Fruit fly (Drosophila melanogaster) whole organism, pupa: ENCODE data around the gene Irbp.

Source experiments
- CG12605 ChIP-seq: fragments of 200-800 bp; sonication (Bioruptor generic); IDR thresholded peaks from 2 replicates; pipeline ENCODE4 v1.3.6; 2022; ENCODE audit warnings: missing biosample characterization, missing genetic modification characterization
- CG13204 ChIP-seq: fragments of 200-800 bp; sonication (Bioruptor generic); optimal IDR thresholded peaks from 2 replicates; lab custom pipeline; 2018; ENCODE audit warnings: missing biosample characterization, mild to moderate bottlenecking, missing genetic modification characterization, moderate library complexity
- CG15710 ChIP-seq: fragments of 200-800 bp; sonication (Bioruptor generic); optimal IDR thresholded peaks from 2 replicates; lab custom pipeline; 2018; ENCODE audit warnings: missing biosample characterization, mild to moderate bottlenecking, missing genetic modification characterization, moderate library complexity
- CG9948 ChIP-seq: fragments of 200-800 bp; sonication (Bioruptor generic); optimal IDR thresholded peaks from 2 replicates; lab custom pipeline; 2018; ENCODE audit warnings: missing biosample characterization, mild to moderate bottlenecking, missing genetic modification characterization, moderate library complexity
- EcR ChIP-seq: fragments of 200-800 bp; sonication (Bioruptor generic); optimal IDR thresholded peaks from 3 replicates; lab custom pipeline; 2019; ENCODE audit warnings: missing biosample characterization, missing genetic modification characterization, mild to moderate bottlenecking, moderate library complexity, missing genetic modification reagents
- fd96Ca ChIP-seq: fragments of 200-800 bp; sonication (Bioruptor generic); IDR thresholded peaks from 3 replicates; pipeline ENCODE4 v1.3.6; 2022; ENCODE audit warnings: missing biosample characterization, missing genetic modification characterization

- no peak for TF ChIP-seq CG13204 (GFP tag; lab: Kevin White, UChicago)
- no peak for TF ChIP-seq EcR (GFP tag; lab: Kevin White, UChicago)
- TF ChIP-seq CG12605 (GFP tag; lab: Robert Waterston, UW) = no peak
- TF ChIP-seq CG9948 (tag; lab: Kevin White, UChicago) = no peak
- TF ChIP-seq fd96Ca (GFP tag; lab: Robert Waterston, UW) = no peak
- TF ChIP-seq CG15710 (tag; lab: Kevin White, UChicago) = no peak
Measured at dm6 chr3R:11452041-11452440, 42.2 kb downstream of the Irbp start.
